Fruit fly (Drosophila melanogaster) whole organism, wandering third instar larva: ENCODE measurements around the gene Ag5r.

ENCODE experiments used
- Abd-B ChIP-seq: fragments of >200 bp; optimal IDR thresholded peaks from 2 replicates; lab custom pipeline; 2017; ENCODE audit warnings: missing biosample characterization, missing genetic modification characterization
- CG32264 ChIP-seq: fragments of 200-800 bp; sonication (Bioruptor generic); optimal IDR thresholded peaks from 2 replicates; lab custom pipeline; 2016; ENCODE audit warnings: missing biosample characterization, missing genetic modification characterization
- CG9705 ChIP-seq: fragments of 200-800 bp; sonication (Bioruptor generic); optimal IDR thresholded peaks from 2 replicates; lab custom pipeline; 2018; ENCODE audit warnings: missing biosample characterization, mild to moderate bottlenecking, missing genetic modification characterization
- CrebA ChIP-seq: fragments of 200-800 bp; sonication (Bioruptor generic); optimal IDR thresholded peaks from 2 replicates; lab custom pipeline; 2016; ENCODE audit warnings: missing biosample characterization, mild to moderate bottlenecking, missing genetic modification characterization, borderline replicate concordance
- Dfd ChIP-seq: fragments of >200 bp; optimal IDR thresholded peaks from 2 replicates; lab custom pipeline; 2017; ENCODE audit warnings: missing biosample characterization, missing genetic modification characterization
- GATAd ChIP-seq: sonication (Bioruptor generic); optimal IDR thresholded peaks from 2 replicates; lab custom pipeline; 2016; ENCODE audit warnings: missing biosample characterization, missing genetic modification characterization
- HLH106 ChIP-seq: fragments of 200-800 bp; optimal IDR thresholded peaks from 3 replicates; lab custom pipeline; 2019; ENCODE audit warnings: missing biosample characterization, mild to moderate bottlenecking, missing genetic modification characterization, moderate library complexity
- Hnf4 ChIP-seq: fragments of 200-800 bp; sonication (Bioruptor generic); optimal IDR thresholded peaks from 2 replicates; lab custom pipeline; 2016; ENCODE audit warnings: missing biosample characterization, mild to moderate bottlenecking, missing genetic modification characterization
- Hr78 ChIP-seq: fragments of >200 bp; optimal IDR thresholded peaks from 2 replicates; lab custom pipeline; 2017; ENCODE audit warnings: missing biosample characterization, missing genetic modification characterization
- Hr83 ChIP-seq: fragments of 200-300 bp; sonication (Bioruptor generic); optimal IDR thresholded peaks from 2 replicates; lab custom pipeline; 2016; ENCODE audit warnings: missing biosample characterization, mild to moderate bottlenecking, missing genetic modification characterization, moderate library complexity; ENCODE audit not compliant: poor library complexity, severe bottlenecking
- Jra ChIP-seq: sonication (Bioruptor generic); optimal IDR thresholded peaks from 2 replicates; lab custom pipeline; 2016; ENCODE audit warnings: missing biosample characterization, missing genetic modification characterization
- Myc ChIP-seq: fragments of >200 bp; optimal IDR thresholded peaks from 2 replicates; lab custom pipeline; 2017
- N ChIP-seq: fragments of >200 bp; optimal IDR thresholded peaks from 2 replicates; lab custom pipeline; 2018; ENCODE audit warnings: missing biosample characterization, missing external identifiers, missing genetic modification characterization
- OdsH ChIP-seq: fragments of 200-800 bp; sonication (Bioruptor generic); optimal IDR thresholded peaks from 2 replicates; lab custom pipeline; 2016; ENCODE audit warnings: missing biosample characterization, mild to moderate bottlenecking, missing genetic modification characterization
- Rel ChIP-seq, 2 experiments: fragments of 200-800 bp; sonication (Bioruptor generic) in 1 of 2; optimal IDR thresholded peaks; 2 replicates in 1 of 2; 3 replicates in 1 of 2; lab custom pipeline; 2016 to 2019; ENCODE audit warnings: mild to moderate bottlenecking in 2 of 2, missing biosample characterization in 2 of 2, missing genetic modification characterization in 2 of 2, moderate library complexity in 1 of 2
- Sp1 ChIP-seq: fragments of 200-800 bp; sonication (Bioruptor generic); optimal IDR thresholded peaks from 3 replicates; lab custom pipeline; 2019; ENCODE audit warnings: missing biosample characterization, mild to moderate bottlenecking, missing genetic modification characterization, moderate library complexity
- br ChIP-seq: fragments of 200-800 bp; sonication (Bioruptor generic); optimal IDR thresholded peaks from 2 replicates; lab custom pipeline; 2016; ENCODE audit warnings: missing biosample characterization, missing genetic modification characterization
- dl ChIP-seq, 2 experiments: fragments of 175-275, 200-275 bp in 1 of 2; fragments of 200-275 bp in 1 of 2; sonication (Bioruptor generic); optimal IDR thresholded peaks; lab custom pipeline; 2018; ENCODE audit warnings: mild to moderate bottlenecking in 2 of 2, missing biosample characterization in 2 of 2, missing genetic modification characterization in 2 of 2, moderate library complexity in 2 of 2; ENCODE audit not compliant: partially characterized antibody in 2 of 2, insufficient read depth in 1 of 2
- dmrt93B ChIP-seq: fragments of 200-800 bp; sonication (Bioruptor generic); optimal IDR thresholded peaks from 2 replicates; lab custom pipeline; 2018; ENCODE audit warnings: missing biosample characterization, mild to moderate bottlenecking, missing genetic modification characterization
- dsf ChIP-seq: sonication (Bioruptor generic); optimal IDR thresholded peaks from 2 replicates; lab custom pipeline; 2016; ENCODE audit warnings: missing biosample characterization, missing genetic modification characterization, borderline replicate concordance
- foxo ChIP-seq, 2 experiments: fragments of 200-800 bp; sonication (Bioruptor generic); optimal IDR thresholded peaks; 2 replicates in 1 of 2; 3 replicates in 1 of 2; lab custom pipeline; 2016 to 2017; ENCODE audit warnings: missing biosample characterization in 2 of 2, missing genetic modification characterization in 2 of 2
- fru ChIP-seq: fragments of 200-800 bp; sonication (Bioruptor generic); optimal IDR thresholded peaks from 3 replicates; lab custom pipeline; 2016; ENCODE audit warnings: missing biosample characterization, mild to moderate bottlenecking, missing genetic modification characterization
- h ChIP-seq: fragments of 200-800 bp; sonication (Bioruptor generic); optimal IDR thresholded peaks from 3 replicates; lab custom pipeline; 2016; ENCODE audit warnings: missing biosample characterization, mild to moderate bottlenecking, missing genetic modification characterization
- jim ChIP-seq: fragments of 175-275, 200-325 bp; sonication (Bioruptor generic); optimal IDR thresholded peaks from 2 replicates; lab custom pipeline; 2016; ENCODE audit warnings: missing biosample characterization, mild to moderate bottlenecking, missing genetic modification characterization
- lola ChIP-seq: fragments of >200 bp; optimal IDR thresholded peaks from 2 replicates; lab custom pipeline; 2017; ENCODE audit warnings: missing biosample characterization, missing genetic modification characterization
- pan ChIP-seq: fragments of >200 bp; optimal IDR thresholded peaks from 2 replicates; lab custom pipeline; 2017
- psq ChIP-seq: fragments of 200-800 bp; sonication (Bioruptor generic); optimal IDR thresholded peaks from 3 replicates; lab custom pipeline; 2017; ENCODE audit warnings: missing biosample characterization, mild to moderate bottlenecking, missing genetic modification characterization, moderate library complexity
- rgr ChIP-seq: fragments of 200-800 bp; sonication (Bioruptor generic); optimal IDR thresholded peaks from 3 replicates; lab custom pipeline; 2016; ENCODE audit warnings: missing biosample characterization, mild to moderate bottlenecking, missing genetic modification characterization
- sage ChIP-seq: fragments of 200-800 bp; sonication (Bioruptor generic); optimal IDR thresholded peaks from 2 replicates; lab custom pipeline; 2016; ENCODE audit warnings: missing biosample characterization, mild to moderate bottlenecking, missing genetic modification characterization
- tai ChIP-seq: sonication (Bioruptor generic); optimal IDR thresholded peaks from 2 replicates; lab custom pipeline; 2016; ENCODE audit warnings: missing biosample characterization, missing genetic modification characterization
- usp ChIP-seq: fragments of >200 bp; optimal IDR thresholded peaks from 2 replicates; lab custom pipeline; 2017; ENCODE audit warnings: missing biosample characterization, missing genetic modification characterization
- woc ChIP-seq: sonication (Bioruptor generic); optimal IDR thresholded peaks from 2 replicates; lab custom pipeline; 2016; ENCODE audit warnings: missing biosample characterization, mild to moderate bottlenecking, missing genetic modification characterization

Gene Ag5r

dm6 chrX:14786451-14786850 lies at the start of gene Ag5r:
Gene Ag5r, minus strand, starts transcription at chrX:14786551.
- no peak for TF ChIP-seq br (GFP tag; lab: Kevin White, UChicago)
- TF ChIP-seq Abd-B (GFP tag; lab: Kevin White, UChicago), result no peak
- no peak for TF ChIP-seq jim (GFP tag; lab: Kevin White, UChicago)
- TF ChIP-seq lola (GFP tag; lab: Kevin White, UChicago), result no peak
- TF ChIP-seq Sp1 (GFP tag; lab: Kevin White, UChicago), result no peak
- no peak for TF ChIP-seq psq (GFP tag; lab: Kevin White, UChicago)
- TF ChIP-seq dsf (GFP tag; lab: Kevin White, UChicago), result no peak
- no peak for TF ChIP-seq dl (GFP tag; optimal IDR thresholded peaks at IDR 0.05; lab: Kevin White, UChicago; ENCODE audit: insufficient read depth in 1 of 2, partially characterized antibody in 2 of 2)
- no peak for TF ChIP-seq GATAd
- no peak for TF ChIP-seq tai (GFP tag; lab: Kevin White, UChicago)
- no peak for TF ChIP-seq Rel (GFP tag; optimal IDR thresholded peaks at IDR 0.05; lab: Kevin White, UChicago)
- TF ChIP-seq Rel (tag; optimal IDR thresholded peaks at IDR 0.05; lab: Kevin White, UChicago), result no peak
- no peak for TF ChIP-seq HLH106 (tag; lab: Kevin White, UChicago)
- no peak for TF ChIP-seq N

dm6 chrX:14832562-14833303 lies 46.4 kb upstream of the Ag5r start, which contains the start of gene CG14411:
Gene CG14411, plus strand, starts transcription at chrX:14832647.
- TF ChIP-seq Dfd (GFP tag; lab: Kevin White, UChicago) (no peak), Abd-B (GFP tag; lab: Kevin White, UChicago) (no peak), OdsH (peak; percentile 7), Sp1 (GFP tag; lab: Kevin White, UChicago) (no peak), Hr83 (GFP tag; lab: Kevin White, UChicago) (no peak), dsf (GFP tag; lab: Kevin White, UChicago) (no peak), Rel (GFP tag; optimal IDR thresholded peaks at IDR 0.05; lab: Kevin White, UChicago) (no peak), Rel (tag; optimal IDR thresholded peaks at IDR 0.05; lab: Kevin White, UChicago) (no peak), woc (GFP tag; lab: Kevin White, UChicago) (peak; percentile 11)

dm6 chrX:14831713-14832561 lies 45.6 kb upstream of the Ag5r start, which contains the start of gene CG14408:
Gene CG14408, minus strand, starts transcription at chrX:14832033.
- no peak for TF ChIP-seq dl (GFP tag; optimal IDR thresholded peaks at IDR 0.05; lab: Kevin White, UChicago; ENCODE audit: insufficient read depth in 1 of 2, partially characterized antibody in 2 of 2)
- peak; percentile 61 for TF ChIP-seq woc (GFP tag; lab: Kevin White, UChicago)
- no peak for TF ChIP-seq Hr78 (GFP tag; lab: Kevin White, UChicago)
- TF ChIP-seq Dfd (GFP tag; lab: Kevin White, UChicago), result no peak
- no peak for TF ChIP-seq h (GFP tag; lab: Kevin White, UChicago)

- TF ChIP-seq sage (GFP tag; lab: Kevin White, UChicago), result no peak
- TF ChIP-seq Dfd (GFP tag; lab: Kevin White, UChicago), result peak; percentile 64
These were observed 41.3 kb upstream of the Ag5r start for dm6 chrX:14827643-14828042.

DNA sequence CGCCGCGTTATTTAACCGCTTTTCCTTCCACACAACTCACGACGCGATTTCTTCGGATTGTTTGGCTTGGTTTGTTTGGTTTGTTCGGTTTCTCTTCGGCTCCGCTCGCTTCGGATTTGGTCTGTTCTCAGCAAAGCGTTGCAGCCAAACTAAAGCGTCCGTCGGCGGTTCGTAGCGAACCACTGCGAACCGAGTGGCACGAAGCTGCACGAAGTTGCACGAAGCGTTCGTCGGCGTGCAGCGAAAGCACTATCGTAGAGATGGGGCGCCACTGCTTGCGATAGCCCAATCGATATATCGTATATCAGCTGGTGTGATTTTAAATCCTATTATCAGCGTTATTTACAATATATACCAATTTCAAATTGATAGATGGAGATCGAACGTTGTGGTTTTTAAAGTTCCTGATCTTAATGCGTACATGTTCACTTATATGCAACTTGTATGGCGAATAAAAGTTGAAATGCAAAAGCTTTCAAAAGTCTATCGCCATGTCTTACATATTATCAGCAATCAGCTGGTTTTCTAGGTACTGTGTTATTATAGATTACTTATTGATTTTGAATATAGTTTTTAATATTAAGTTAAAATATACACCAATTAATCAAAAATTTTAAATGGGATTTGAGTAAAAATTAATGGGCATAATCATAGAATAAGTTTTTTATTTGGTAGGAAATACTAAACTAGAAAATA lies 39.7 kb upstream of the Ag5r start, which contains the start of gene rut:
TSS of gene rut (minus strand) at position 152 of the 696 bp plus-strand sequence.
- TF ChIP-seq h (GFP tag; lab: Kevin White, UChicago) (peak; percentile 35), Rel (GFP tag; optimal IDR thresholded peaks at IDR 0.05; lab: Kevin White, UChicago) (no peak), Rel (tag; optimal IDR thresholded peaks at IDR 0.05; lab: Kevin White, UChicago) (no peak), lola (GFP tag; lab: Kevin White, UChicago) (no peak), pan (lab: Kevin White, UChicago) (no peak), Dfd (GFP tag; lab: Kevin White, UChicago) (no peak), Sp1 (GFP tag; lab: Kevin White, UChicago) (no peak), psq (GFP tag; lab: Kevin White, UChicago) (no peak), Myc (no peak), Jra (peak; percentile 42), CrebA (GFP tag; lab: Kevin White, UChicago) (no peak), OdsH (no peak), dmrt93B (GFP tag; lab: Kevin White, UChicago) (no peak), woc (GFP tag; lab: Kevin White, UChicago) (peak; percentile 82), dl (GFP tag; optimal IDR thresholded peaks at IDR 0.05; lab: Kevin White, UChicago; ENCODE audit: insufficient read depth in 1 of 2, partially characterized antibody in 2 of 2) (no peak), CG32264 (GFP tag; lab: Kevin White, UChicago) (no peak), foxo (GFP tag; optimal IDR thresholded peaks at IDR 0.05; lab: Kevin White, UChicago) (peak in 1 of 2 experiments; percentile 5), Hnf4 (no peak), rgr (GFP tag; lab: Kevin White, UChicago) (peak; percentile 20), tai (GFP tag; lab: Kevin White, UChicago) (no peak), jim (GFP tag; lab: Kevin White, UChicago) (no peak), HLH106 (tag; lab: Kevin White, UChicago) (no peak), dsf (GFP tag; lab: Kevin White, UChicago) (no peak), usp (no peak), fru (GFP tag; lab: Kevin White, UChicago) (peak; percentile 11), br (GFP tag; lab: Kevin White, UChicago) (no peak), sage (GFP tag; lab: Kevin White, UChicago) (no peak), CG9705 (no peak)
